Fruit fly (Drosophila melanogaster) whole organism, embryonic: ENCODE data around the gene Fgop2.

Source experiments
- Abd-B ChIP-seq: fragments of 200-800 bp; sonication (Bioruptor generic); optimal IDR thresholded peaks from 2 replicates; lab custom pipeline; 2018; ENCODE audit warnings: missing biosample characterization, mild to moderate bottlenecking, missing genetic modification characterization, moderate library complexity
- Ada2b ChIP-seq: fragments of 200-800 bp; sonication (Bioruptor generic); IDR thresholded peaks from 2 replicates; pipeline ENCODE4 v1.3.6; 2022; ENCODE audit warnings: missing biosample characterization, missing genetic modification characterization
- CG10321 ChIP-seq: fragments of 200-800 bp; sonication (Bioruptor generic); IDR thresholded peaks from 2 replicates; pipeline ENCODE4 v1.3.6; 2022; ENCODE audit warnings: missing biosample characterization, missing genetic modification characterization
- CG10366 ChIP-seq: fragments of 200-800 bp; sonication (Bioruptor generic); IDR thresholded peaks from 2 replicates; pipeline ENCODE4 v1.3.6; 2022; ENCODE audit warnings: missing biosample characterization, missing genetic modification characterization
- CG10654 ChIP-seq: fragments of 200-800 bp; sonication (Bioruptor generic); optimal IDR thresholded peaks from 2 replicates; lab custom pipeline; 2016; ENCODE audit warnings: missing biosample characterization, missing genetic modification characterization
- CG11247 ChIP-seq: fragments of 200-800 bp; sonication (Bioruptor generic); IDR thresholded peaks from 2 replicates; pipeline ENCODE4 v1.3.6; 2022; ENCODE audit warnings: missing biosample characterization, missing genetic modification characterization
- CG12104 ChIP-seq: fragments of 200-800 bp; sonication (Bioruptor generic); optimal IDR thresholded peaks from 3 replicates; lab custom pipeline; 2016; ENCODE audit warnings: missing biosample characterization, missing genetic modification characterization
- CG1233 ChIP-seq: fragments of 200-800 bp; sonication (Bioruptor generic); optimal IDR thresholded peaks from 4 replicates; lab custom pipeline; 2018; ENCODE audit warnings: missing biosample characterization, mild to moderate bottlenecking, missing genetic modification characterization
- CG15479 ChIP-seq: fragments of 200-800 bp; sonication (Bioruptor generic); optimal IDR thresholded peaks from 3 replicates; lab custom pipeline; 2019; ENCODE audit warnings: missing biosample characterization, mild to moderate bottlenecking, missing genetic modification characterization, moderate library complexity
- CG15514 ChIP-seq: fragments of 200-800 bp; sonication (Bioruptor generic); optimal IDR thresholded peaks from 3 replicates; lab custom pipeline; 2017; ENCODE audit warnings: missing biosample characterization, missing genetic modification characterization, mild to moderate bottlenecking, moderate library complexity, missing genetic modification reagents
- CG16779 ChIP-seq: fragments of 200-800 bp; sonication (Bioruptor generic); IDR thresholded peaks from 2 replicates; pipeline ENCODE4 v1.3.6; 2022; ENCODE audit warnings: missing biosample characterization, missing genetic modification characterization
- CG18619 ChIP-seq: fragments of 200-800 bp; sonication (Bioruptor generic); optimal IDR thresholded peaks from 3 replicates; lab custom pipeline; 2017; ENCODE audit warnings: missing biosample characterization, mild to moderate bottlenecking, missing genetic modification characterization
- CG2120 ChIP-seq: fragments of 200-800 bp; sonication (Bioruptor generic); optimal IDR thresholded peaks from 3 replicates; lab custom pipeline; 2016; ENCODE audit warnings: missing biosample characterization, missing genetic modification characterization
- CG2129 ChIP-seq: fragments of 200-800 bp; sonication (Bioruptor generic); IDR thresholded peaks from 2 replicates; pipeline ENCODE4 v1.3.6; 2022; ENCODE audit warnings: missing biosample characterization, missing genetic modification characterization; ENCODE audit not compliant: partially characterized antibody
- CG31388 ChIP-seq: fragments of 200-800 bp; sonication (Bioruptor generic); optimal IDR thresholded peaks from 2 replicates; lab custom pipeline; 2016; ENCODE audit warnings: missing biosample characterization, missing genetic modification characterization
- CG34422 ChIP-seq: fragments of 200-800 bp; sonication (Bioruptor generic); IDR thresholded peaks from 3 replicates; pipeline ENCODE4 v1.3.6; 2022; ENCODE audit warnings: missing biosample characterization, missing genetic modification characterization
- CG42726 ChIP-seq: fragments of 200-800 bp; sonication (Bioruptor generic); IDR thresholded peaks from 2 replicates; pipeline ENCODE4 v1.3.6; 2022; ENCODE audit warnings: missing biosample characterization, missing genetic modification characterization; ENCODE audit not compliant: partially characterized antibody
- CG6175 ChIP-seq: fragments of 200-800 bp; sonication (Bioruptor generic); IDR thresholded peaks from 3 replicates; pipeline ENCODE4 v1.3.6; 2022; ENCODE audit warnings: missing biosample characterization, missing genetic modification characterization
- CG7372 ChIP-seq: fragments of 200-800 bp; sonication (Bioruptor generic); IDR thresholded peaks from 2 replicates; pipeline ENCODE4 v1.3.6; 2022; ENCODE audit warnings: missing biosample characterization, missing genetic modification characterization
- CG9215 ChIP-seq: fragments of 200-800 bp; sonication (Bioruptor generic); IDR thresholded peaks from 2 replicates; pipeline ENCODE4 v1.3.6; 2022; ENCODE audit warnings: missing biosample characterization, missing genetic modification characterization
- Chrac-16 ChIP-seq: fragments of 200-800 bp; sonication (Bioruptor generic); optimal IDR thresholded peaks from 3 replicates; lab custom pipeline; 2016; ENCODE audit warnings: missing biosample characterization, missing genetic modification characterization
- Doc3 ChIP-seq: fragments of 200-800 bp; sonication (Bioruptor generic); IDR thresholded peaks from 3 replicates; pipeline ENCODE4 v1.3.6; 2022; ENCODE audit warnings: missing biosample characterization, missing genetic modification characterization; ENCODE audit not compliant: partially characterized antibody
- Dref ChIP-seq: fragments of 200-800 bp; sonication (Bioruptor generic); IDR thresholded peaks from 2 replicates; pipeline ENCODE4 v1.3.6; 2022; ENCODE audit warnings: missing biosample characterization, missing genetic modification characterization
- Ets65A ChIP-seq: fragments of 200-800 bp; sonication (Bioruptor generic); peaks from one replicate; lab custom pipeline; 2016; ENCODE audit warnings: missing biosample characterization, missing genetic modification characterization
- Ets97D ChIP-seq: fragments of 200-800 bp; sonication (Bioruptor generic); optimal IDR thresholded peaks from 3 replicates; lab custom pipeline; 2016; ENCODE audit warnings: missing biosample characterization, missing genetic modification characterization
- Hey ChIP-seq: fragments of 200-800 bp; sonication (Bioruptor generic); optimal IDR thresholded peaks from 3 replicates; lab custom pipeline; 2018; ENCODE audit warnings: missing biosample characterization, mild to moderate bottlenecking, missing genetic modification characterization
- HmgD ChIP-seq: fragments of 200-800 bp; sonication (Bioruptor generic); optimal IDR thresholded peaks from 3 replicates; lab custom pipeline; 2016; ENCODE audit warnings: missing biosample characterization, missing genetic modification characterization
- Hmx ChIP-seq: fragments of 200-800 bp; sonication (Bioruptor generic); optimal IDR thresholded peaks from 2 replicates; lab custom pipeline; 2016; ENCODE audit warnings: missing biosample characterization, missing genetic modification characterization
- MBD-R2 ChIP-seq: fragments of 200-800 bp; sonication (Bioruptor generic); IDR thresholded peaks from 2 replicates; pipeline ENCODE4 v1.3.6; 2022; ENCODE audit warnings: missing biosample characterization, missing genetic modification characterization
- MESR4 ChIP-seq: fragments of 200-800 bp; sonication (Bioruptor generic); optimal IDR thresholded peaks from 2 replicates; lab custom pipeline; 2018; ENCODE audit warnings: missing biosample characterization, mild to moderate bottlenecking, missing genetic modification characterization, moderate library complexity
- Med ChIP-seq: fragments of 200-800 bp; sonication (Bioruptor generic); peaks from one replicate; lab custom pipeline; 2016; ENCODE audit warnings: missing biosample characterization, missing genetic modification characterization, mild to moderate bottlenecking, inconsistent platforms, moderate library complexity
- PHDP ChIP-seq: fragments of 200-800 bp; sonication (Bioruptor generic); optimal IDR thresholded peaks from 3 replicates; lab custom pipeline; 2018; ENCODE audit warnings: missing biosample characterization, mild to moderate bottlenecking, missing genetic modification characterization, moderate library complexity
- Pdp1 ChIP-seq, 2 experiments: fragments of 200-800 bp; sonication (Bioruptor generic); optimal IDR thresholded peaks; 3 replicates each; lab custom pipeline; 2016; ENCODE audit warnings: missing biosample characterization in 2 of 2, missing genetic modification characterization in 2 of 2, mild to moderate bottlenecking in 1 of 2, moderate library complexity in 1 of 2
- Xrp1 ChIP-seq: fragments of 200-800 bp; sonication (Bioruptor generic); IDR thresholded peaks from 2 replicates; pipeline ENCODE4 v1.3.6; 2022; ENCODE audit warnings: missing biosample characterization, missing genetic modification characterization
- btn ChIP-seq: fragments of 200-800 bp; sonication (Bioruptor generic); optimal IDR thresholded peaks from 2 replicates; lab custom pipeline; 2016; ENCODE audit warnings: missing biosample characterization, missing genetic modification characterization
- cad ChIP-seq: fragments of >200 bp; optimal IDR thresholded peaks from 2 replicates; lab custom pipeline; 2017; ENCODE audit warnings: missing biosample characterization, missing genetic modification characterization
- cg ChIP-seq: fragments of 200-800 bp; sonication (Bioruptor generic); optimal IDR thresholded peaks from 3 replicates; lab custom pipeline; 2019; ENCODE audit warnings: missing biosample characterization, mild to moderate bottlenecking, missing genetic modification characterization, moderate library complexity
- chinmo ChIP-seq: fragments of 200-800 bp; sonication (Bioruptor generic); IDR thresholded peaks from 4 replicates; pipeline ENCODE4 v1.3.6; 2022; ENCODE audit warnings: missing biosample characterization, missing genetic modification characterization; ENCODE audit not compliant: partially characterized antibody
- danr ChIP-seq: fragments of 200-800 bp; sonication (Bioruptor generic); IDR thresholded peaks from 2 replicates; pipeline ENCODE4 v1.3.6; 2022; ENCODE audit warnings: missing biosample characterization, missing genetic modification characterization
- fd64A ChIP-seq: fragments of 200-800 bp; sonication (Bioruptor generic); optimal IDR thresholded peaks from 3 replicates; lab custom pipeline; 2018; ENCODE audit warnings: missing biosample characterization, mild to moderate bottlenecking, missing genetic modification characterization
- gt ChIP-seq: fragments of 200-800 bp; sonication (Bioruptor generic); IDR thresholded peaks from 2 replicates; pipeline ENCODE4 v1.3.6; 2022; ENCODE audit warnings: missing biosample characterization, missing genetic modification characterization
- jigr1 ChIP-seq: fragments of 200-800 bp; sonication (Bioruptor generic); IDR thresholded peaks from 3 replicates; pipeline ENCODE4 v1.3.6; 2022; ENCODE audit warnings: missing biosample characterization, missing genetic modification characterization
- nerfin-2 ChIP-seq: fragments of 200-800 bp; sonication (Bioruptor generic); IDR thresholded peaks from 2 replicates; pipeline ENCODE4 v1.3.6; 2022; ENCODE audit warnings: missing biosample characterization, missing genetic modification characterization; ENCODE audit not compliant: partially characterized antibody
- row ChIP-seq: fragments of 200-800 bp; sonication (Bioruptor generic); IDR thresholded peaks from 3 replicates; pipeline ENCODE4 v1.3.6; 2022; ENCODE audit warnings: missing biosample characterization, missing genetic modification characterization
- sens ChIP-seq: fragments of 200-800 bp; sonication (Bioruptor generic); peaks from one replicate; lab custom pipeline; 2016; ENCODE audit warnings: missing biosample characterization, missing genetic modification characterization
- tin ChIP-seq: fragments of 200-800 bp; sonication (Bioruptor generic); optimal IDR thresholded peaks from 3 replicates; lab custom pipeline; 2016; ENCODE audit warnings: missing biosample characterization, missing genetic modification characterization
- tna ChIP-seq: fragments of 200-800 bp; sonication (Bioruptor generic); IDR thresholded peaks from 2 replicates; pipeline ENCODE4 v1.3.6; 2022; ENCODE audit warnings: missing biosample characterization, missing genetic modification characterization; ENCODE audit not compliant: partially characterized antibody
- usp ChIP-seq: fragments of >200 bp; optimal IDR thresholded peaks from 2 replicates; lab custom pipeline; 2017; ENCODE audit warnings: missing biosample characterization, missing genetic modification characterization
- vfl ChIP-seq: fragments of 200-800 bp; sonication (Bioruptor generic); optimal IDR thresholded peaks from 2 replicates; lab custom pipeline; 2016; ENCODE audit warnings: missing biosample characterization, missing genetic modification characterization
- wek ChIP-seq: fragments of 200-800 bp; sonication (Bioruptor generic); optimal IDR thresholded peaks from 3 replicates; lab custom pipeline; 2018; ENCODE audit warnings: missing biosample characterization, mild to moderate bottlenecking, missing genetic modification characterization, moderate library complexity

The Fgop2 gene

DNA sequence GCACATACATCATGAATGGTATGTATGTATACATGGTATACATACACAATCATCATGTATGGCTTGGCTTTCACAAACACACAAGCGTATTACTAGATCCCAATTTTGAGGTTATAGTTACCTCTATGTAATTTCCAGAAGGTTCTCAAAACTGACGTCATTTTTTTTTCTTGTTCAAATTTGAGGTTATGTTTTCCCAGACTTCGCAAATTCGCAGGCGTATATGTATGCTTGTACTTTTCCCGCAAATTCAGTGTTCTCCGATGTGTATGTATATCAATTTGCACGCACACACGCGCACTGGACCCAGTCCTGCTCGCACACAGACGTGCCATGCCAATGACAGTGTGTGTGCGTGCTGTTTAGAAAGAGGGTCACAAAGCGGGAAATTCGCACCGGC, 21.2 kb upstream of the Fgop2 start (continued):
- TF ChIP-seq fd64A (GFP tag; lab: Kevin White, UChicago) (no peak), gt (GFP tag; lab: Robert Waterston, UW) (no peak), Pdp1 (GFP tag; optimal IDR thresholded peaks at IDR 0.05; lab: Kevin White, UChicago) (no peak), CG15479 (GFP tag; lab: Kevin White, UChicago) (peak; percentile 71), CG34422 (GFP tag; lab: Robert Waterston, UW) (peak; percentile 56; the same call in 2 of the 3 replicates), tin (GFP tag; lab: Kevin White, UChicago) (no peak), MBD-R2 (peak; percentile 31; the same call in 1 of the 2 replicates), Ada2b (GFP tag; lab: Robert Waterston, UW) (no peak), Hmx (no peak), cg (peak; percentile 84), CG10654 (no peak), HmgD (GFP tag; lab: Kevin White, UChicago) (peak; percentile 2)

- no peak for TF ChIP-seq danr (GFP tag; lab: Robert Waterston, UW)
- peak; percentile 1 for TF ChIP-seq sens
- TF ChIP-seq Ets65A (GFP tag; lab: Kevin White, UChicago), result peak; percentile 82
- peak; percentile 39 for TF ChIP-seq Med (GFP tag; lab: Kevin White, UChicago)
- TF ChIP-seq CG1233, result no peak
- TF ChIP-seq Dref, result no peak
- TF ChIP-seq MESR4 (GFP tag; lab: Kevin White, UChicago), result peak; percentile 28
- no peak for TF ChIP-seq CG11247 (GFP tag; lab: Robert Waterston, UW)
- TF ChIP-seq Doc3, result 0 out of 3 replicates have a peak, but pooled peaks have one; percentile 10
- 0 out of 2 replicates have a peak, but pooled peaks have one; percentile 54 for TF ChIP-seq CG42726 (GFP tag; lab: Robert Waterston, UW)
- peak; percentile 18; the same call in 1 of the 2 replicates for TF ChIP-seq nerfin-2 (GFP tag; lab: Robert Waterston, UW)
- TF ChIP-seq, all 482 proteins: peak for 7
These were observed 19.5 kb upstream of the Fgop2 start for dm6 chr2L:6964632-6965031.

DNA sequence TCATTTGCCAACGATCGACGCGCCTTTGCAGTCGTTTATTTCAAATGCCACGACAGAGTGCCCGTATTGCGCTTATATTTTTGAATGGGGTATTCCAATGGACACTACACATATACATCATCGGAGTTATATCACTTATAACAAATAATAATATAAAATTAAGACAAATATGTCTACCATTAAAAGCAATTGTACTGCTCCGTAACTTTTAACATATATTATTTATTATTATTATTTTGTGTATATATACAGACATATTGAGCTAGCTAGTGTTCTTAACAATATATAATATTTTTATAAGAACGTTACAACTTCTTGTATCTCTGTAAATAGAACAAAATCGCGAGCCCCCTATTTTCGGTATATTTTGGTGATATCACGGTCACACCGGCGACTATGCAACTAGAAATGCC, 18.9 kb upstream of the Fgop2 start, which contains the start of the genes sip2 and Coprox:
TSS of gene sip2 (minus strand) at position 53 of the 413 bp plus-strand sequence.
TSS of gene Coprox (plus strand) at position 400 of the 413 bp plus-strand sequence.
- TF ChIP-seq CG18619 (GFP tag; lab: Kevin White, UChicago), result peak; percentile 56
- TF ChIP-seq CG16779, result no peak
- 0 out of 2 replicates have a peak, but pooled peaks have one; percentile 23 for TF ChIP-seq CG7372
- no peak for TF ChIP-seq CG2129 (GFP tag; lab: Robert Waterston, UW)
- TF ChIP-seq tna (GFP tag; lab: Robert Waterston, UW), result no peak
- no peak for TF ChIP-seq CG6175 (GFP tag; lab: Robert Waterston, UW)
- TF ChIP-seq Ets65A (GFP tag; lab: Kevin White, UChicago), result peak; percentile 67
- no peak for TF ChIP-seq Ets97D (GFP tag; lab: Kevin White, UChicago)
- no peak for TF ChIP-seq CG10321 (GFP tag; lab: Robert Waterston, UW)
- TF ChIP-seq vfl (GFP tag; lab: Kevin White, UChicago), result no peak
- TF ChIP-seq CG2120, result peak; percentile 56
- no peak for TF ChIP-seq Hey (tag; lab: Kevin White, UChicago)
- TF ChIP-seq row (GFP tag; lab: Robert Waterston, UW), result peak; percentile 84
- no peak for TF ChIP-seq CG31388 (GFP tag; lab: Kevin White, UChicago)
- TF ChIP-seq CG9215 (GFP tag; lab: Robert Waterston, UW), result peak; percentile 46
- peak; percentile 34 for TF ChIP-seq CG12104
- TF ChIP-seq jigr1 (GFP tag; lab: Robert Waterston, UW), result no peak
- no peak for TF ChIP-seq cad
- TF ChIP-seq CG15514 (GFP tag; lab: Kevin White, UChicago), result peak; percentile 72
- peak; percentile 67 for TF ChIP-seq Xrp1 (GFP tag; lab: Robert Waterston, UW)
- TF ChIP-seq usp (GFP tag; lab: Kevin White, UChicago), result no peak
- peak; percentile 63 for TF ChIP-seq Abd-B
- peak; percentile 82 for TF ChIP-seq PHDP (tag; lab: Kevin White, UChicago)
- TF ChIP-seq wek, result peak; percentile 95
- TF ChIP-seq chinmo (GFP tag; lab: Robert Waterston, UW), result 0 out of 4 replicates have a peak, but pooled peaks have one; percentile 22
- peak; percentile 39; the same call in 1 of the 2 replicates for TF ChIP-seq CG10366 (GFP tag; lab: Robert Waterston, UW)
- TF ChIP-seq Chrac-16 (GFP tag; lab: Kevin White, UChicago), result peak; percentile 50
- TF ChIP-seq btn (GFP tag; lab: Kevin White, UChicago), result no peak
